Worm (Caenorhabditis elegans) whole organism, early embryonic: Measurements from ENCODE around the gene ptr-9.

Source experiments
- F13C5.2 ChIP-seq: sonication (generic microtip); optimal IDR thresholded peaks from 2 replicates; lab custom pipeline; 2017; ENCODE audit warnings: mild to moderate bottlenecking, missing genetic modification characterization, inconsistent platforms, missing compliant biosample characterization
- aly-1 ChIP-seq: sonication (generic microtip); optimal IDR thresholded peaks from 2 replicates; lab custom pipeline; 2016; ENCODE audit warnings: missing genetic modification characterization, missing compliant biosample characterization
- ama-1 ChIP-seq: fragments of 150-350 bp; optimal IDR thresholded peaks from 2 replicates; lab custom pipeline; 2014
- ceh-13 ChIP-seq: fragments of 200-800 bp; sonication (Bioruptor generic); optimal IDR thresholded peaks from 2 replicates; lab custom pipeline; 2018; ENCODE audit warnings: mild to moderate bottlenecking, missing genetic modification characterization, missing compliant biosample characterization
- ets-7 ChIP-seq: sonication (generic microtip); optimal IDR thresholded peaks from 2 replicates; lab custom pipeline; 2016; ENCODE audit warnings: missing genotype, missing genetic modification characterization, missing compliant biosample characterization
- flt-1 ChIP-seq: fragments of 200-800 bp; sonication (Bioruptor generic); IDR thresholded peaks from 2 replicates; pipeline ENCODE4 v1.3.6; 2022; ENCODE audit warnings: missing genetic modification characterization, missing compliant biosample characterization
- hnd-1 ChIP-seq: sonication (generic microtip); optimal IDR thresholded peaks from 2 replicates; lab custom pipeline; 2016; ENCODE audit warnings: missing genetic modification characterization, missing compliant biosample characterization
- sea-1 ChIP-seq: fragments of 200-800 bp; sonication (Bioruptor generic); conservative IDR thresholded peaks from 2 replicates; pipeline ENCODE4 v1.3.6; 2022; ENCODE audit warnings: missing genetic modification characterization, missing compliant biosample characterization
- tbx-37 ChIP-seq: fragments of 200-800 bp; sonication (Bioruptor generic); conservative IDR thresholded peaks from 2 replicates; pipeline ENCODE4 v1.3.6; 2022; ENCODE audit warnings: missing genetic modification reagents, missing genetic modification characterization, missing compliant biosample characterization

ce11 chrIII:9109726-9110125 lies 51.7 kb downstream of the ptr-9 start:
- TF ChIP-seq ama-1 (lab: Kevin White, UChicago) (no peak), aly-1 (tag; lab: Kevin White, UChicago) (no peak), tbx-37 (GFP tag; lab: Robert Waterston, UW) (no peak), ets-7 (tag; lab: Kevin White, UChicago) (no peak), flt-1 (no peak), hnd-1 (tag; lab: Kevin White, UChicago) (no peak), sea-1 (no peak), ceh-13 (GFP tag; lab: Kevin White, UChicago) (no peak), F13C5.2 (tag; lab: Kevin White, UChicago) (no peak)
